Fruit fly (Drosophila melanogaster) whole organism, embryonic: ENCODE results near the gene CG14881.
A peak's percentile ranks its signal among the peaks of the same experiment; 100 is the strongest.

ENCODE experiments used
- Awh ChIP-seq: fragments of 200-800 bp; sonication (Bioruptor generic); IDR thresholded peaks from 2 replicates; pipeline ENCODE4, ENCODE4 v1.3.6; 2022; ENCODE audit warnings: missing biosample characterization, missing genetic modification characterization
- CG10543 ChIP-seq: fragments of 200-800 bp; sonication (Bioruptor generic); optimal IDR thresholded peaks from 3 replicates; lab custom pipeline; 2017; ENCODE audit warnings: missing biosample characterization, mild to moderate bottlenecking, missing genetic modification characterization, moderate library complexity
- CG11247 ChIP-seq: fragments of 200-800 bp; sonication (Bioruptor generic); IDR thresholded peaks from 2 replicates; pipeline ENCODE4 v1.3.6; 2022; ENCODE audit warnings: missing biosample characterization, missing genetic modification characterization
- CG12155 ChIP-seq: fragments of 200-800 bp; sonication (Bioruptor generic); optimal IDR thresholded peaks from 3 replicates; lab custom pipeline; 2016; ENCODE audit warnings: missing biosample characterization, missing genetic modification characterization
- CG12219 ChIP-seq: fragments of 200-800 bp; sonication (Bioruptor generic); optimal IDR thresholded peaks from 3 replicates; lab custom pipeline; 2018; ENCODE audit warnings: missing biosample characterization, mild to moderate bottlenecking, missing genetic modification characterization
- CG12744 ChIP-seq: fragments of 200-800 bp; sonication (Bioruptor generic); optimal IDR thresholded peaks from 2 replicates; lab custom pipeline; 2016; ENCODE audit warnings: missing biosample characterization, missing genetic modification characterization
- CG13296 ChIP-seq: fragments of 200-800 bp; sonication (Bioruptor generic); optimal IDR thresholded peaks from 3 replicates; lab custom pipeline; 2018; ENCODE audit warnings: missing biosample characterization, mild to moderate bottlenecking, missing genetic modification characterization
- CG17912 ChIP-seq: fragments of 200-800 bp; sonication (Bioruptor generic); optimal IDR thresholded peaks from 2 replicates; lab custom pipeline; 2018; ENCODE audit warnings: missing biosample characterization, mild to moderate bottlenecking, missing genetic modification characterization
- CG2199 ChIP-seq: fragments of 200-800 bp; sonication (Bioruptor generic); IDR thresholded peaks from 3 replicates; pipeline ENCODE4 v1.3.6; 2022; ENCODE audit warnings: missing biosample characterization, missing genetic modification characterization
- CG2202 ChIP-seq: fragments of 200-800 bp; sonication (Bioruptor generic); optimal IDR thresholded peaks from 2 replicates; lab custom pipeline; 2018; ENCODE audit warnings: missing biosample characterization, mild to moderate bottlenecking, missing genetic modification characterization
- CG2712 ChIP-seq: fragments of 200-800 bp; optimal IDR thresholded peaks from 3 replicates; lab custom pipeline; 2019; ENCODE audit warnings: missing biosample characterization, mild to moderate bottlenecking, missing genetic modification characterization, moderate library complexity
- CG31365 ChIP-seq: fragments of 200-800 bp; sonication (Bioruptor generic); optimal IDR thresholded peaks from 2 replicates; lab custom pipeline; 2018; ENCODE audit warnings: missing biosample characterization, mild to moderate bottlenecking, missing genetic modification characterization
- CG33557 ChIP-seq: fragments of 200-800 bp; sonication (Bioruptor generic); optimal IDR thresholded peaks from 2 replicates; lab custom pipeline; 2019; ENCODE audit warnings: missing biosample characterization, mild to moderate bottlenecking, missing genetic modification characterization, moderate library complexity
- CG4707 ChIP-seq: fragments of 200-800 bp; sonication (Bioruptor generic); optimal IDR thresholded peaks from 2 replicates; lab custom pipeline; 2018; ENCODE audit warnings: missing biosample characterization, mild to moderate bottlenecking, missing genetic modification characterization, moderate library complexity
- CG4730 ChIP-seq: fragments of 200-800 bp; sonication (Bioruptor generic); IDR thresholded peaks from 2 replicates; pipeline ENCODE4 v1.3.6; 2022; ENCODE audit warnings: missing biosample characterization, missing genetic modification characterization
- CG5953 ChIP-seq: fragments of 200-800 bp; sonication (Bioruptor generic); IDR thresholded peaks from 2 replicates; pipeline ENCODE4 v1.3.6; 2022; ENCODE audit warnings: missing biosample characterization, missing genetic modification characterization
- CG6175 ChIP-seq: fragments of 200-800 bp; sonication (Bioruptor generic); IDR thresholded peaks from 3 replicates; pipeline ENCODE4 v1.3.6; 2022; ENCODE audit warnings: missing biosample characterization, missing genetic modification characterization
- CG6254 ChIP-seq: fragments of 200-800 bp; sonication (Bioruptor generic); optimal IDR thresholded peaks from 3 replicates; lab custom pipeline; 2017; ENCODE audit warnings: mild to moderate bottlenecking, missing biosample characterization, missing genetic modification reagents, missing genetic modification characterization
- CG7963 ChIP-seq: fragments of 200-800 bp; sonication (Bioruptor generic); IDR thresholded peaks from 3 replicates; pipeline ENCODE4 v1.3.6; 2022; ENCODE audit warnings: missing biosample characterization, missing genetic modification characterization; ENCODE audit not compliant: partially characterized antibody
- CG7987 ChIP-seq: fragments of 200-800 bp; sonication (Bioruptor generic); optimal IDR thresholded peaks from 2 replicates; lab custom pipeline; 2018; ENCODE audit warnings: missing biosample characterization, mild to moderate bottlenecking, missing genetic modification characterization, moderate library complexity
- CG8089 ChIP-seq: fragments of 200-800 bp; sonication (Bioruptor generic); optimal IDR thresholded peaks from 3 replicates; lab custom pipeline; 2016; ENCODE audit warnings: missing biosample characterization, missing genetic modification characterization
- CG9215 ChIP-seq: fragments of 200-800 bp; sonication (Bioruptor generic); IDR thresholded peaks from 2 replicates; pipeline ENCODE4 v1.3.6; 2022; ENCODE audit warnings: missing biosample characterization, missing genetic modification characterization
- CG9797 ChIP-seq: fragments of 200-800 bp; sonication (Bioruptor generic); optimal IDR thresholded peaks from 3 replicates; lab custom pipeline; 2018; ENCODE audit warnings: missing biosample characterization, mild to moderate bottlenecking, missing genetic modification characterization
- Chrac-16 ChIP-seq: fragments of 200-800 bp; sonication (Bioruptor generic); optimal IDR thresholded peaks from 3 replicates; lab custom pipeline; 2016; ENCODE audit warnings: missing biosample characterization, missing genetic modification characterization
- CrebB ChIP-seq: fragments of 200-800 bp; sonication (Bioruptor generic); optimal IDR thresholded peaks from 3 replicates; lab custom pipeline; 2018; ENCODE audit warnings: missing biosample characterization, mild to moderate bottlenecking, missing genetic modification characterization
- E2f2 ChIP-seq: fragments of 200-800 bp; sonication (Bioruptor generic); IDR thresholded peaks from 2 replicates; pipeline ENCODE4 v1.3.6; 2022; ENCODE audit warnings: missing biosample characterization, missing genetic modification characterization
- Eip74EF ChIP-seq, 2 experiments: fragments of 200-800 bp in 1 of 2; fragments of >200 bp in 1 of 2; sonication (Bioruptor generic) in 1 of 2; optimal IDR thresholded peaks; 2 replicates each; lab custom pipeline; 2017 to 2019; ENCODE audit warnings: missing biosample characterization in 2 of 2, missing genetic modification characterization in 2 of 2, mild to moderate bottlenecking in 1 of 2, moderate library complexity in 1 of 2
- Fer2 ChIP-seq: fragments of 200-800 bp; sonication (Bioruptor generic); optimal IDR thresholded peaks from 2 replicates; lab custom pipeline; 2018; ENCODE audit warnings: missing biosample characterization, mild to moderate bottlenecking, missing genetic modification characterization, moderate library complexity
- HmgD ChIP-seq: fragments of 200-800 bp; sonication (Bioruptor generic); optimal IDR thresholded peaks from 3 replicates; lab custom pipeline; 2016; ENCODE audit warnings: missing biosample characterization, missing genetic modification characterization
- Hmx ChIP-seq: fragments of 200-800 bp; sonication (Bioruptor generic); optimal IDR thresholded peaks from 2 replicates; lab custom pipeline; 2016; ENCODE audit warnings: missing biosample characterization, missing genetic modification characterization
- Mrtf ChIP-seq: fragments of 200-800 bp; sonication (Bioruptor generic); IDR thresholded peaks from 3 replicates; pipeline ENCODE4 v1.3.6; 2022; ENCODE audit warnings: missing biosample characterization, missing genetic modification characterization
- Myb ChIP-seq: fragments of 200-800 bp; sonication (Bioruptor generic); optimal IDR thresholded peaks from 2 replicates; lab custom pipeline; 2016; ENCODE audit warnings: missing biosample characterization, missing genetic modification characterization
- NK7.1 ChIP-seq: fragments of 200-800 bp; sonication (Bioruptor generic); optimal IDR thresholded peaks from 3 replicates; lab custom pipeline; 2016; ENCODE audit warnings: missing biosample characterization, missing genetic modification characterization
- Optix ChIP-seq: fragments of 200-800 bp; sonication (Bioruptor generic); IDR thresholded peaks from 3 replicates; pipeline ENCODE4 v1.3.6; 2022; ENCODE audit warnings: missing biosample characterization, missing genetic modification characterization
- Taf1 ChIP-seq: fragments of 200-800 bp; sonication (Bioruptor generic); IDR thresholded peaks from 2 replicates; pipeline ENCODE4 v1.3.6; 2022; ENCODE audit warnings: missing biosample characterization, missing genetic modification characterization
- Vsx1 ChIP-seq: fragments of 200-800 bp; sonication (Bioruptor generic); optimal IDR thresholded peaks from 2 replicates; lab custom pipeline; 2017; ENCODE audit warnings: missing biosample characterization, mild to moderate bottlenecking, missing genetic modification characterization, missing genetic modification reagents
- danr ChIP-seq: fragments of 200-800 bp; sonication (Bioruptor generic); IDR thresholded peaks from 2 replicates; pipeline ENCODE4 v1.3.6; 2022; ENCODE audit warnings: missing biosample characterization, missing genetic modification characterization
- dysf ChIP-seq: fragments of 200-800 bp; sonication (Bioruptor generic); IDR thresholded peaks from 3 replicates; pipeline ENCODE4 v1.3.6; 2022; ENCODE audit warnings: missing biosample characterization, missing genetic modification characterization
- eve ChIP-seq, 2 experiments: fragments of >200 bp; optimal IDR thresholded peaks; 2 replicates each; lab custom pipeline; 2017; ENCODE audit warnings: missing biosample characterization in 2 of 2, missing genetic modification characterization in 2 of 2
- gsb ChIP-seq: fragments of 200-800 bp; sonication (Bioruptor generic); IDR thresholded peaks from 2 replicates; pipeline ENCODE4 v1.3.6; 2022; ENCODE audit warnings: missing biosample characterization, missing genetic modification characterization
- ind ChIP-seq: fragments of 200-800 bp; sonication (Bioruptor generic); optimal IDR thresholded peaks from 3 replicates; lab custom pipeline; 2016; ENCODE audit warnings: missing biosample characterization, missing genetic modification characterization
- lilli ChIP-seq: fragments of 200-800 bp; sonication (Bioruptor generic); optimal IDR thresholded peaks from 3 replicates; lab custom pipeline; 2016; ENCODE audit warnings: missing biosample characterization, missing genetic modification characterization
- lov ChIP-seq, 2 experiments: fragments of 200-800 bp in 1 of 2; fragments of >200 bp in 1 of 2; sonication (Bioruptor generic) in 1 of 2; IDR thresholded peaks in 1 of 2; optimal IDR thresholded peaks in 1 of 2; 2 replicates in 1 of 2; 3 replicates in 1 of 2; pipeline versions ENCODE4 v1.3.6 to Lab custom; 2017 to 2022; ENCODE audit warnings: missing biosample characterization in 1 of 2, missing genetic modification characterization in 1 of 2
- maf-S ChIP-seq: fragments of 200-800 bp; sonication (Bioruptor generic); optimal IDR thresholded peaks from 2 replicates; lab custom pipeline; 2016; ENCODE audit warnings: missing biosample characterization, missing genetic modification characterization
- sob ChIP-seq: fragments of 200-800 bp; sonication (Bioruptor generic); IDR thresholded peaks from 2 replicates; pipeline ENCODE4 v1.3.6; 2022; ENCODE audit warnings: missing biosample characterization, missing genetic modification characterization
- sqz ChIP-seq: fragments of 200-800 bp; sonication (Bioruptor generic); optimal IDR thresholded peaks from 3 replicates; lab custom pipeline; 2018; ENCODE audit warnings: missing biosample characterization, mild to moderate bottlenecking, missing genetic modification characterization
- sug ChIP-seq: fragments of 200-800 bp; optimal IDR thresholded peaks from 2 replicates; lab custom pipeline; 2019; ENCODE audit warnings: missing biosample characterization, mild to moderate bottlenecking, missing genetic modification characterization, moderate library complexity
- toy ChIP-seq: fragments of 200-800 bp; sonication (Bioruptor generic); IDR thresholded peaks from 2 replicates; pipeline ENCODE4 v1.3.6; 2022; ENCODE audit warnings: missing biosample characterization, missing genetic modification characterization
- wdn ChIP-seq: fragments of 200-800 bp; sonication (Bioruptor generic); IDR thresholded peaks from 2 replicates; pipeline ENCODE4 v1.3.6; 2022; ENCODE audit warnings: missing biosample characterization, missing genetic modification characterization

CG14881 gene

dm6 chr3R:16448378-16449134, 13.9 kb downstream of the CG14881 start (continued):
- no peak for TF ChIP-seq Hmx
- TF ChIP-seq Vsx1 (GFP tag; lab: Kevin White, UChicago), result peak; percentile 65
- TF ChIP-seq Taf1, result peak; percentile 36; the same call in 1 of the 2 replicates
- TF ChIP-seq lov (optimal IDR thresholded peaks at IDR 0.05; lab: Kevin White, UChicago), result no peak
- peak; percentile 84 for TF ChIP-seq lov (GFP tag; IDR thresholded peaks at IDR 0.05; lab: Robert Waterston, UW)
- TF ChIP-seq CG4707 (GFP tag; lab: Kevin White, UChicago), result peak; percentile 81
- TF ChIP-seq NK7.1, result no peak
- peak; percentile 66 for TF ChIP-seq sob
- TF ChIP-seq sug (tag; lab: Kevin White, UChicago), result peak; percentile 7
- TF ChIP-seq lilli (GFP tag; lab: Kevin White, UChicago), result peak; percentile 56
- TF ChIP-seq dysf (GFP tag; lab: Robert Waterston, UW), result peak; percentile 76
- peak in 1 of 2 experiments; percentile 34 for TF ChIP-seq Eip74EF (GFP tag; optimal IDR thresholded peaks at IDR 0.05; lab: Kevin White, UChicago)
- peak; percentile 54 for TF ChIP-seq CG31365
- peak; percentile 23 for TF ChIP-seq CG7987 (GFP tag; lab: Kevin White, UChicago)
- TF ChIP-seq CG33557 (GFP tag; lab: Kevin White, UChicago), result no peak
- TF ChIP-seq CG12155 (GFP tag; lab: Kevin White, UChicago), result peak; percentile 51
- peak; percentile 94 for TF ChIP-seq Awh
- peak; percentile 35 for TF ChIP-seq CG12744 (GFP tag; lab: Kevin White, UChicago)
- TF ChIP-seq toy (GFP tag; lab: Robert Waterston, UW), result peak; percentile 65
- no peak for TF ChIP-seq CG17912 (GFP tag; lab: Kevin White, UChicago)
- no peak for TF ChIP-seq CG13296
- TF ChIP-seq CG6175 (GFP tag; lab: Robert Waterston, UW), result 0 out of 3 replicates have a peak, but pooled peaks have one; percentile 16
- TF ChIP-seq CG5953, result peak; percentile 70
- TF ChIP-seq CG9797 (GFP tag; lab: Kevin White, UChicago), result no peak
- peak; percentile 94 for TF ChIP-seq CG2199 (GFP tag; lab: Robert Waterston, UW)
- peak; percentile 67 for TF ChIP-seq CrebB
- no peak; the same call in 1 of the 2 replicates for TF ChIP-seq CG9215 (GFP tag; lab: Robert Waterston, UW)
- TF ChIP-seq Mrtf, result peak; percentile 68; the same call in 2 of the 3 replicates
- TF ChIP-seq maf-S, result peak; percentile 30
- peak in 1 of 2 experiments; percentile 94 for TF ChIP-seq eve (GFP tag; optimal IDR thresholded peaks at IDR 0.05; lab: Kevin White, UChicago)
- no peak; the same call in 1 of the 2 replicates for TF ChIP-seq E2f2 (GFP tag; lab: Robert Waterston, UW)
- no peak for TF ChIP-seq sqz (GFP tag; lab: Kevin White, UChicago)
- peak; percentile 84 for TF ChIP-seq CG12219
- TF ChIP-seq CG2202 (tag; lab: Kevin White, UChicago), result peak; percentile 68
- peak; percentile 30 for TF ChIP-seq CG8089 (GFP tag; lab: Kevin White, UChicago)
- peak; percentile 56 for TF ChIP-seq gsb (GFP tag; lab: Robert Waterston, UW)
- peak; percentile 75 for TF ChIP-seq Optix (GFP tag; lab: Robert Waterston, UW)
- TF ChIP-seq Chrac-16 (GFP tag; lab: Kevin White, UChicago), result peak; percentile 47
- no peak for TF ChIP-seq CG7963 (GFP tag; lab: Robert Waterston, UW)
- TF ChIP-seq CG4730 (GFP tag; lab: Robert Waterston, UW), result peak; percentile 70
- TF ChIP-seq ind (GFP tag; lab: Kevin White, UChicago), result peak; percentile 72
- no peak for TF ChIP-seq HmgD (GFP tag; lab: Kevin White, UChicago)
- peak; percentile 75 for TF ChIP-seq CG2712
- TF ChIP-seq danr, result peak; percentile 52; the same call in 1 of the 2 replicates
- peak; percentile 7 for TF ChIP-seq Fer2 (tag; lab: Kevin White, UChicago)
- peak; percentile 79 for TF ChIP-seq wdn (GFP tag; lab: Robert Waterston, UW)
- no peak for TF ChIP-seq CG10543
- TF ChIP-seq CG6254 (GFP tag; lab: Kevin White, UChicago), result peak; percentile 79
- TF ChIP-seq CG11247 (GFP tag; lab: Robert Waterston, UW), result peak; percentile 75
- TF ChIP-seq Myb (GFP tag; lab: Kevin White, UChicago), result peak; percentile 21
